Fruit fly (Drosophila melanogaster) whole organism, embryonic: Measurements from ENCODE around the gene vib.

Experiments used
- Abd-B ChIP-seq: fragments of 200-800 bp; sonication (Bioruptor generic); optimal IDR thresholded peaks from 2 replicates; lab custom pipeline; 2018; ENCODE audit warnings: missing biosample characterization, mild to moderate bottlenecking, missing genetic modification characterization, moderate library complexity
- CG12744 ChIP-seq: fragments of 200-800 bp; sonication (Bioruptor generic); optimal IDR thresholded peaks from 2 replicates; lab custom pipeline; 2016; ENCODE audit warnings: missing biosample characterization, missing genetic modification characterization
- CG13775 ChIP-seq: fragments of 200-800 bp; sonication (Bioruptor generic); optimal IDR thresholded peaks from 3 replicates; lab custom pipeline; 2017; ENCODE audit warnings: missing biosample characterization, mild to moderate bottlenecking, missing genetic modification characterization
- CG15011 ChIP-seq: fragments of 200-800 bp; sonication (Bioruptor generic); optimal IDR thresholded peaks from 3 replicates; lab custom pipeline; 2018; ENCODE audit warnings: missing biosample characterization, mild to moderate bottlenecking, missing genetic modification characterization
- CG15696 ChIP-seq: fragments of 200-800 bp; sonication (Bioruptor generic); optimal IDR thresholded peaks from 2 replicates; lab custom pipeline; 2019; ENCODE audit warnings: missing biosample characterization, mild to moderate bottlenecking, missing genetic modification characterization, moderate library complexity
- CG17186 ChIP-seq: fragments of 200-800 bp; sonication (Bioruptor generic); optimal IDR thresholded peaks from 3 replicates; lab custom pipeline; 2017; ENCODE audit warnings: missing biosample characterization, missing genetic modification reagents, missing genetic modification characterization
- CG17361 ChIP-seq: fragments of 200-800 bp; sonication (Bioruptor generic); IDR thresholded peaks from 3 replicates; pipeline ENCODE4 v1.3.6; 2022; ENCODE audit warnings: missing biosample characterization, missing genetic modification characterization
- CG18476 ChIP-seq: fragments of 200-800 bp; sonication (Bioruptor generic); optimal IDR thresholded peaks from 2 replicates; lab custom pipeline; 2016; ENCODE audit warnings: missing biosample characterization, mild to moderate bottlenecking, missing genetic modification characterization
- CG2129 ChIP-seq: fragments of 200-800 bp; sonication (Bioruptor generic); IDR thresholded peaks from 2 replicates; pipeline ENCODE4 v1.3.6; 2022; ENCODE audit warnings: missing biosample characterization, missing genetic modification characterization; ENCODE audit not compliant: partially characterized antibody
- CG33557 ChIP-seq: fragments of 200-800 bp; sonication (Bioruptor generic); optimal IDR thresholded peaks from 2 replicates; lab custom pipeline; 2019; ENCODE audit warnings: missing biosample characterization, mild to moderate bottlenecking, missing genetic modification characterization, moderate library complexity
- CG34224 ChIP-seq: fragments of 200-800 bp; sonication (Bioruptor generic); IDR thresholded peaks from 3 replicates; pipeline ENCODE4 v1.3.6; 2022; ENCODE audit warnings: missing biosample characterization, missing genetic modification characterization; ENCODE audit not compliant: partially characterized antibody
- CG3847 ChIP-seq: fragments of 200-800 bp; sonication (Bioruptor generic); IDR thresholded peaks from 2 replicates; pipeline ENCODE4 v1.3.6; 2022; ENCODE audit warnings: missing biosample characterization, missing genetic modification characterization
- CG4707 ChIP-seq: fragments of 200-800 bp; sonication (Bioruptor generic); optimal IDR thresholded peaks from 2 replicates; lab custom pipeline; 2018; ENCODE audit warnings: missing biosample characterization, mild to moderate bottlenecking, missing genetic modification characterization, moderate library complexity
- CG5180 ChIP-seq: fragments of 200-800 bp; sonication (Bioruptor generic); optimal IDR thresholded peaks from 3 replicates; lab custom pipeline; 2017; ENCODE audit warnings: missing biosample characterization, missing genetic modification characterization, mild to moderate bottlenecking, moderate library complexity, missing genetic modification reagents
- CG7928 ChIP-seq: fragments of 200-800 bp; sonication (Bioruptor generic); optimal IDR thresholded peaks from 2 replicates; lab custom pipeline; 2017; ENCODE audit warnings: missing biosample characterization, mild to moderate bottlenecking, missing genetic modification characterization
- CG8478 ChIP-seq: fragments of >200 bp; optimal IDR thresholded peaks from 2 replicates; lab custom pipeline; 2018
- Gug ChIP-seq: fragments of 200-800 bp; sonication (Bioruptor generic); IDR thresholded peaks from 4 replicates; pipeline ENCODE4 v1.3.6; 2022; ENCODE audit warnings: missing biosample characterization, missing genetic modification characterization
- HLHmδ ChIP-seq: fragments of 200-800 bp; sonication (Bioruptor generic); optimal IDR thresholded peaks from 2 replicates; lab custom pipeline; 2018; ENCODE audit warnings: missing biosample characterization, mild to moderate bottlenecking, missing genetic modification characterization, moderate library complexity
- Hmr ChIP-seq: fragments of 200-800 bp; sonication (Bioruptor generic); optimal IDR thresholded peaks from 3 replicates; lab custom pipeline; 2017; ENCODE audit warnings: mild to moderate bottlenecking, missing biosample characterization, missing genetic modification reagents, missing genetic modification characterization
- Hmx ChIP-seq: fragments of 200-800 bp; sonication (Bioruptor generic); optimal IDR thresholded peaks from 2 replicates; lab custom pipeline; 2016; ENCODE audit warnings: missing biosample characterization, missing genetic modification characterization
- Hr51 ChIP-seq, 2 experiments: fragments of 200-800 bp; sonication (Bioruptor generic); optimal IDR thresholded peaks; 2 replicates in 1 of 2; 3 replicates in 1 of 2; lab custom pipeline; 2016 to 2018; ENCODE audit warnings: missing biosample characterization in 2 of 2, missing genetic modification characterization in 2 of 2, mild to moderate bottlenecking in 1 of 2, moderate library complexity in 1 of 2
- Hr78 ChIP-seq, 2 experiments: fragments of 200-800 bp in 1 of 2; fragments of >200 bp in 1 of 2; sonication (Bioruptor generic) in 1 of 2; optimal IDR thresholded peaks; 2 replicates each; lab custom pipeline; 2017 to 2019; ENCODE audit warnings: missing biosample characterization in 2 of 2, missing genetic modification characterization in 2 of 2, mild to moderate bottlenecking in 1 of 2, moderate library complexity in 1 of 2
- Med ChIP-seq: fragments of 200-800 bp; sonication (Bioruptor generic); peaks from one replicate; lab custom pipeline; 2016; ENCODE audit warnings: missing biosample characterization, missing genetic modification characterization, mild to moderate bottlenecking, inconsistent platforms, moderate library complexity
- Neu2 ChIP-seq: fragments of 200-800 bp; sonication (Bioruptor generic); optimal IDR thresholded peaks from 3 replicates; lab custom pipeline; 2016; ENCODE audit warnings: missing biosample characterization, missing genetic modification characterization, borderline replicate concordance
- Nf-YC ChIP-seq: fragments of 200-800 bp; optimal IDR thresholded peaks from 3 replicates; lab custom pipeline; 2019; ENCODE audit warnings: missing biosample characterization, mild to moderate bottlenecking, missing genetic modification characterization, moderate library complexity
- Scr ChIP-seq: fragments of 200-800 bp; sonication (Bioruptor generic); IDR thresholded peaks from 2 replicates; pipeline ENCODE4 v1.3.6; 2022; ENCODE audit warnings: missing biosample characterization, missing genetic modification characterization; ENCODE audit not compliant: partially characterized antibody
- Sry-β ChIP-seq: fragments of 200-800 bp; sonication (Bioruptor generic); optimal IDR thresholded peaks from 2 replicates; lab custom pipeline; 2018; ENCODE audit warnings: missing biosample characterization, mild to moderate bottlenecking, missing genetic modification characterization, moderate library complexity
- TFAM ChIP-seq: fragments of 200-800 bp; sonication (Bioruptor generic); optimal IDR thresholded peaks from 2 replicates; lab custom pipeline; 2017; ENCODE audit warnings: missing biosample characterization, missing genetic modification characterization, inconsistent platforms
- Taf1 ChIP-seq: fragments of 200-800 bp; sonication (Bioruptor generic); IDR thresholded peaks from 2 replicates; pipeline ENCODE4 v1.3.6; 2022; ENCODE audit warnings: missing biosample characterization, missing genetic modification characterization
- cato ChIP-seq: fragments of 200-800 bp; sonication (Bioruptor generic); optimal IDR thresholded peaks from 2 replicates; lab custom pipeline; 2016; ENCODE audit warnings: missing biosample characterization, missing genetic modification characterization, borderline replicate concordance
- disco-r ChIP-seq: fragments of 200-800 bp; sonication (Bioruptor generic); optimal IDR thresholded peaks from 2 replicates; lab custom pipeline; 2016; ENCODE audit warnings: missing biosample characterization, missing genetic modification characterization
- dysf ChIP-seq: fragments of 200-800 bp; sonication (Bioruptor generic); IDR thresholded peaks from 3 replicates; pipeline ENCODE4 v1.3.6; 2022; ENCODE audit warnings: missing biosample characterization, missing genetic modification characterization
- ewg ChIP-seq: fragments of 200-800 bp; sonication (Bioruptor generic); optimal IDR thresholded peaks from 3 replicates; lab custom pipeline; 2017; ENCODE audit warnings: mild to moderate bottlenecking, missing biosample characterization, missing genetic modification reagents, missing genetic modification characterization
- fd102C ChIP-seq: fragments of 200-800 bp; sonication (Bioruptor generic); optimal IDR thresholded peaks from 2 replicates; lab custom pipeline; 2018; ENCODE audit warnings: missing biosample characterization, mild to moderate bottlenecking, missing genetic modification characterization, moderate library complexity
- fd3F ChIP-seq: fragments of 200-800 bp; sonication (Bioruptor generic); optimal IDR thresholded peaks from 2 replicates; lab custom pipeline; 2018; ENCODE audit warnings: missing biosample characterization, mild to moderate bottlenecking, missing genetic modification characterization, moderate library complexity
- gsb ChIP-seq: fragments of 200-800 bp; sonication (Bioruptor generic); IDR thresholded peaks from 2 replicates; pipeline ENCODE4 v1.3.6; 2022; ENCODE audit warnings: missing biosample characterization, missing genetic modification characterization
- lab ChIP-seq: fragments of 200-800 bp; sonication (Bioruptor generic); optimal IDR thresholded peaks from 3 replicates; lab custom pipeline; 2017; ENCODE audit warnings: missing biosample characterization, missing genetic modification characterization, mild to moderate bottlenecking, moderate library complexity, missing genetic modification reagents
- lov ChIP-seq, 2 experiments: fragments of 200-800 bp in 1 of 2; fragments of >200 bp in 1 of 2; sonication (Bioruptor generic) in 1 of 2; IDR thresholded peaks in 1 of 2; optimal IDR thresholded peaks in 1 of 2; 2 replicates in 1 of 2; 3 replicates in 1 of 2; pipeline versions ENCODE4 v1.3.6 to Lab custom; 2017 to 2022; ENCODE audit warnings: missing biosample characterization in 1 of 2, missing genetic modification characterization in 1 of 2
- nom ChIP-seq: fragments of 200-800 bp; sonication (Bioruptor generic); optimal IDR thresholded peaks from 2 replicates; lab custom pipeline; 2017; ENCODE audit warnings: missing biosample characterization, missing genetic modification characterization, mild to moderate bottlenecking, moderate library complexity, missing genetic modification reagents
- onecut ChIP-seq: fragments of 200-800 bp; sonication (Bioruptor generic); IDR thresholded peaks from 2 replicates; pipeline ENCODE4 v1.3.6; 2022; ENCODE audit warnings: missing biosample characterization, missing genetic modification characterization
- prd ChIP-seq, 3 experiments: fragments of >200 bp in 2 of 3; fragments of 200-800 bp in 1 of 3; sonication (Bioruptor generic) in 1 of 3; optimal IDR thresholded peaks in 2 of 3; IDR thresholded peaks in 1 of 3; 2 replicates in 2 of 3; 3 replicates in 1 of 3; pipeline versions ENCODE4 v1.3.6 to Lab custom; 2017 to 2022; ENCODE audit warnings: missing biosample characterization in 1 of 3, missing genetic modification characterization in 1 of 3
- schlank ChIP-seq: fragments of 200-800 bp; sonication (Bioruptor generic); optimal IDR thresholded peaks from 2 replicates; lab custom pipeline; 2018; ENCODE audit warnings: missing biosample characterization, mild to moderate bottlenecking, missing genetic modification characterization
- sd ChIP-seq: fragments of 200-800 bp; sonication (Bioruptor generic); optimal IDR thresholded peaks from 3 replicates; lab custom pipeline; 2018; ENCODE audit warnings: missing biosample characterization, mild to moderate bottlenecking, missing genetic modification characterization, moderate library complexity
- shn ChIP-seq: fragments of 200-800 bp; sonication (Bioruptor generic); optimal IDR thresholded peaks from 3 replicates; lab custom pipeline; 2016; ENCODE audit warnings: missing biosample characterization, missing genetic modification characterization
- tna ChIP-seq: fragments of 200-800 bp; sonication (Bioruptor generic); IDR thresholded peaks from 2 replicates; pipeline ENCODE4 v1.3.6; 2022; ENCODE audit warnings: missing biosample characterization, missing genetic modification characterization; ENCODE audit not compliant: partially characterized antibody
- unc-4 ChIP-seq: fragments of 200-800 bp; sonication (Bioruptor generic); IDR thresholded peaks from 2 replicates; pipeline ENCODE4 v1.3.6; 2022; ENCODE audit warnings: missing biosample characterization, missing genetic modification characterization; ENCODE audit not compliant: partially characterized antibody

The vib gene

dm6 chr3R:19226137-19226873 is at the start of gene vib:
Gene vib (minus strand): TSS chr3R:19226651.
- TF ChIP-seq CG33557 (GFP tag; lab: Kevin White, UChicago) (no peak), fd102C (no peak), Med (GFP tag; lab: Kevin White, UChicago) (peak; percentile 91), CG8478 (lab: Kevin White, UChicago) (no peak), CG4707 (no peak), Nf-YC (tag; lab: Kevin White, UChicago) (no peak), Hmr (peak; percentile 72), Hr51 (GFP tag; optimal IDR thresholded peaks at IDR 0.05; lab: Kevin White, UChicago) (no peak), cato (GFP tag; lab: Kevin White, UChicago) (no peak), fd3F (GFP tag; lab: Kevin White, UChicago) (peak; percentile 0), dysf (peak; percentile 32; the same call in 1 of the 3 replicates), shn (GFP tag; lab: Kevin White, UChicago) (peak; percentile 34), nom (GFP tag; lab: Kevin White, UChicago) (no peak), Taf1 (GFP tag; lab: Robert Waterston, UW) (no peak), CG13775 (GFP tag; lab: Kevin White, UChicago) (peak; percentile 39), tna (GFP tag; lab: Robert Waterston, UW) (peak; percentile 96), disco-r (GFP tag; lab: Kevin White, UChicago) (no peak), CG17186 (GFP tag; lab: Kevin White, UChicago) (peak; percentile 76), gsb (GFP tag; lab: Robert Waterston, UW) (no peak), Hr78 (GFP tag; optimal IDR thresholded peaks at IDR 0.05; lab: Kevin White, UChicago) (no peak), sd (tag; lab: Kevin White, UChicago) (no peak), onecut (peak; percentile 72), lab (peak; percentile 83), CG2129 (peak; percentile 35; the same call in 1 of the 2 replicates), CG34224 (GFP tag; lab: Robert Waterston, UW) (peak; percentile 89), TFAM (no peak), Neu2 (GFP tag; lab: Kevin White, UChicago) (no peak), CG12744 (GFP tag; lab: Kevin White, UChicago) (no peak), CG15011 (GFP tag; lab: Kevin White, UChicago) (no peak), CG17361 (peak; percentile 75; the same call in 2 of the 3 replicates), Sry-β (peak; percentile 77), lov (optimal IDR thresholded peaks at IDR 0.05; lab: Kevin White, UChicago) (no peak), lov (GFP tag; IDR thresholded peaks at IDR 0.05; lab: Robert Waterston, UW) (no peak), CG3847 (GFP tag; lab: Robert Waterston, UW) (peak; percentile 59), Abd-B (GFP tag; lab: Kevin White, UChicago) (no peak), Hmx (GFP tag; lab: Kevin White, UChicago) (no peak), unc-4 (peak; percentile 89), CG15696 (peak; percentile 53), Gug (GFP tag; lab: Robert Waterston, UW) (peak; percentile 48; the same call in 1 of the 4 replicates), schlank (tag; lab: Kevin White, UChicago) (peak; percentile 5), CG18476 (GFP tag; lab: Kevin White, UChicago) (no peak), CG7928 (GFP tag; lab: Kevin White, UChicago) (no peak), CG5180 (GFP tag; lab: Kevin White, UChicago) (no peak), HLHmδ (no peak), ewg (GFP tag; lab: Kevin White, UChicago) (peak; percentile 78), Scr (GFP tag; lab: Robert Waterston, UW) (peak; percentile 90), prd (optimal IDR thresholded peaks at IDR 0.05; lab: Kevin White, UChicago) (no peak), prd (GFP tag; IDR thresholded peaks at IDR 0.05; lab: Robert Waterston, UW) (no peak; the same call in 2 of the 3 replicates)
